Worm (Caenorhabditis elegans): ENCODE data around the gene fipr-27.
"Not testable (repeated sequence)": the region's sequence is repeated elsewhere in the genome, so short reads cannot be mapped to it uniquely, and the experiment has no call there.

DNA sequence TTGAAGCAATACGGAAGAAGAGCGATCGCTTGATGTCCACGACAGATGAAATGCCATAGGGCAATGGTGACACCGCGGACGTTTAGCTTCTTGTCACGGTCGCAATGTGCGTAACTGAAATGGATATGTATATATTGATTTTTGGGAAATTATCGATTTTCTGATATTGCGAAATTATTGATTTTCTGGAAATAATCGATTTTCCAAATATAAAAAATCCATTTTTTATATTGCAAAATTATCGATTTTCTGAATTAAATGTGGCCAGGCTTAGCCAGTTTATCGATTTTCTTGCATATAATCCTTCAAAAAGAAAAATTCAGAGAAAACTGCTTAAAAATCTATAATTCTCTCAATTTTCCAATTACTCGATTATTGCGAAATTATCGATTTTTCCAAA lies 14.3 kb downstream of the fipr-27 start:
- TF ChIP-seq skn-1 (tag; optimal IDR thresholded peaks at IDR 0.05); ceh-16 (tag; optimal IDR thresholded peaks at IDR 0.05); zag-1 (tag; optimal IDR thresholded peaks at IDR 0.05); fkh-10 (GFP tag; optimal IDR thresholded peaks at IDR 0.05); aly-2 (tag; optimal IDR thresholded peaks at IDR 0.05); ceh-9 (tag; optimal IDR thresholded peaks at IDR 0.05); ZK546.5 (tag; optimal IDR thresholded peaks at IDR 0.05); nhr-23 (tag; optimal IDR thresholded peaks at IDR 0.05); ztf-4 (tag; optimal IDR thresholded peaks at IDR 0.05): not testable (repeated sequence)
